Fruit fly (Drosophila melanogaster): ENCODE results near the gene Efhc1.1.

DNA sequence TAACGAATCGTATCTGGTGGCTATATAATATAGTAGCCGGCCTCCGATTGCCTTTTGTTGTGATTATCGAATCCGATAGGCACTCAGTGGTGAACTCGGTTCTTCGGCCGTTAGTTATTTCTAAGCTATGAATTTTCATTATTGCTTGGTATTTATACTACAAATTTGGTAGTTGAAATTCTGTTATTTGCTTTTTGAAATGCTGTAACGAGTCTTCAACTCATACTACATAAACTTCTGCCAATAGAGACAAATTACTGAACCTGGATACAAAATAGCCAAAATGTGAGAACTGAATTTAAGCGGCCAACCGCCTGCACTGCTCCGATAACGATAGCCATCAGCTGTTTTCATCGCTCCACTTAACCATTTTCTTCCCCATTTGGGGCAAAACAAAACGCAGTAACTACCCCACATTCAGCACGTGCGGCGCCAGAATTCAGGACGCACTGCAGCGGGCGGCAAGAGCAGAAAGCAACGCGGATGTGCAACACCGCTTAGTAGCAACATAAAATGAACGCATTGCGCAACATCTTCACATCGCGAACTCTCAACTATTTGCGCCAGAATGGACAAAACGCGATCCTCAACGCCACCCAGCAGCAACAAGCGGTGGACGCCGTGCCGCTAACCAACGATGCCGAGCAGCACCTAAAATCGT, 44.5 kb downstream of the Efhc1.1 start, which contains the start of the genes CG11679 and CG8206:
- TF ChIP-seq CG1620 (GFP tag; optimal IDR thresholded peaks at IDR 0.05) (peak; percentile 71), kay (GFP tag; ENCODE audit: borderline replicate concordance) (no peak), pad (GFP tag; optimal IDR thresholded peaks at IDR 0.05) (peak; percentile 45), CG11617 (GFP tag; optimal IDR thresholded peaks at IDR 0.05) (peak; percentile 58), toe (GFP tag; optimal IDR thresholded peaks at IDR 0.05) (peak; percentile 71), Crg-1 (GFP tag; optimal IDR thresholded peaks at IDR 0.05) (peak; percentile 40), cnc (optimal IDR thresholded peaks at IDR 0.05) (no peak), tj (GFP tag; optimal IDR thresholded peaks at IDR 0.05) (peak; percentile 11), CG7045 (GFP tag; optimal IDR thresholded peaks at IDR 0.05) (no peak), Clk (GFP tag; optimal IDR thresholded peaks at IDR 0.05) (no peak), cic (GFP tag; optimal IDR thresholded peaks at IDR 0.05) (peak; percentile 24), CG33017 (tag; optimal IDR thresholded peaks at IDR 0.05) (peak; percentile 11)

All from whole organism, adult.